Worm (Caenorhabditis elegans) whole organism, mixed stage, embryonic: Measurements from ENCODE around the gene btb-20.

ENCODE experiments used
- M03D4.4 ChIP-seq: sonication (generic microtip); optimal IDR thresholded peaks from 2 replicates; lab custom pipeline; 2017; ENCODE audit warnings: mild to moderate bottlenecking, missing genetic modification characterization, missing compliant biosample characterization
- ceh-39 ChIP-seq: fragments of 150-350 bp; optimal IDR thresholded peaks from 2 replicates; lab custom pipeline; 2014; ENCODE audit warnings: missing biosample characterization, missing genetic modification characterization
- ham-2 ChIP-seq: fragments of 200-800 bp; sonication (Bioruptor generic); optimal IDR thresholded peaks from 2 replicates; lab custom pipeline; 2018; ENCODE audit warnings: mild to moderate bottlenecking, missing genetic modification characterization, missing compliant biosample characterization
- lsy-2 ChIP-seq: fragments of 150-350 bp; optimal IDR thresholded peaks from 2 replicates; lab custom pipeline; 2014; ENCODE audit warnings: missing biosample characterization, missing genetic modification characterization
- mab-5 ChIP-seq: fragments of 150-350 bp; optimal IDR thresholded peaks from 2 replicates; lab custom pipeline; 2014; ENCODE audit warnings: missing biosample characterization, missing genetic modification characterization
- pha-4 ChIP-seq: fragments of 150-350 bp; optimal IDR thresholded peaks from 2 replicates; lab custom pipeline; 2018; ENCODE audit warnings: missing biosample characterization, missing genetic modification reagents, missing genetic modification characterization
- snpc-4 ChIP-seq: fragments of 150-350 bp; optimal IDR thresholded peaks from 2 replicates; lab custom pipeline; 2014; ENCODE audit warnings: missing biosample characterization, missing genetic modification characterization

- no peak for TF ChIP-seq pha-4 (tag; lab: Kevin White, UChicago)
- TF ChIP-seq lsy-2: no peak
- TF ChIP-seq M03D4.4 (tag; lab: Kevin White, UChicago): no peak
- TF ChIP-seq ham-2 (GFP tag; lab: Kevin White, UChicago): no peak
- TF ChIP-seq ceh-39: no peak
- TF ChIP-seq snpc-4 (tag; lab: Kevin White, UChicago): no peak
- TF ChIP-seq mab-5 (tag; lab: Kevin White, UChicago): no peak
These were observed 34.7 kb downstream of the btb-20 start, which contains the start of gene usp-14 for ce11 chrII:14488661-14489060.
